Fruit fly (Drosophila melanogaster): Measurements from ENCODE around the gene nompB.

Gene nompB

dm6 chr2L:21589323-21589722, at the start of gene nompB:
TSS of gene nompB (minus strand) at chr2L:21589423.
- no peak for TF ChIP-seq gl (tag; optimal IDR thresholded peaks at IDR 0.05)
- no peak for TF ChIP-seq Pif1A (GFP tag; optimal IDR thresholded peaks at IDR 0.05)
- no peak for TF ChIP-seq Snoo (tag; optimal IDR thresholded peaks at IDR 0.05)
- no peak for TF ChIP-seq CG17806 (tag; optimal IDR thresholded peaks at IDR 0.05)
- TF ChIP-seq CG34367 (tag; optimal IDR thresholded peaks at IDR 0.05), result no peak
- no peak for TF ChIP-seq fd96Ca (GFP tag; IDR thresholded peaks at IDR 0.05)
- no peak for TF ChIP-seq CG32121 (GFP tag; IDR thresholded peaks at IDR 0.05)
- no peak for TF ChIP-seq CG9948 (tag; optimal IDR thresholded peaks at IDR 0.05)
- no peak for TF ChIP-seq CG8159 (tag; optimal IDR thresholded peaks at IDR 0.05)
- TF ChIP-seq CG12605 (GFP tag; IDR thresholded peaks at IDR 0.05), result no peak
- TF ChIP-seq Ets98B (GFP tag; IDR thresholded peaks at IDR 0.05), result no peak
- no peak for TF ChIP-seq EcR (GFP tag; optimal IDR thresholded peaks at IDR 0.05)
- no peak for TF ChIP-seq D1 (tag; optimal IDR thresholded peaks at IDR 0.05)
- no peak for TF ChIP-seq Pif1B (GFP tag; optimal IDR thresholded peaks at IDR 0.05)
- no peak for TF ChIP-seq CG8301 (tag; optimal IDR thresholded peaks at IDR 0.05)
- TF ChIP-seq CG15710 (tag; optimal IDR thresholded peaks at IDR 0.05), result no peak
- no peak for TF ChIP-seq CG4496 (GFP tag; IDR thresholded peaks at IDR 0.05)
- no peak for TF ChIP-seq CG14655 (GFP tag; optimal IDR thresholded peaks at IDR 0.05)

- no peak for TF ChIP-seq CG8301 (tag; optimal IDR thresholded peaks at IDR 0.05)
Measured at dm6 chr2L:21632909-21633308, 43.7 kb upstream of the nompB start.

- TF ChIP-seq D1 (tag; optimal IDR thresholded peaks at IDR 0.05), result peak; percentile 28
- TF ChIP-seq CG17806 (tag; optimal IDR thresholded peaks at IDR 0.05), result no peak
Measured at dm6 chr2L:21632032-21632587, 42.9 kb upstream of the nompB start, which contains the start of gene Ac3. TSS of gene Ac3 (plus strand) at chr2L:21632587.

dm6 chr2L:21630563-21630817, 41.3 kb upstream of the nompB start:
- TF ChIP-seq CG4496 (GFP tag; IDR thresholded peaks at IDR 0.05) (no peak), gl (tag; optimal IDR thresholded peaks at IDR 0.05) (no peak), fd96Ca (GFP tag; IDR thresholded peaks at IDR 0.05) (no peak), D1 (tag; optimal IDR thresholded peaks at IDR 0.05) (no peak), CG14655 (GFP tag; optimal IDR thresholded peaks at IDR 0.05) (no peak), rn (GFP tag; IDR thresholded peaks at IDR 0.05) (no peak), Pif1A (GFP tag; optimal IDR thresholded peaks at IDR 0.05) (no peak), CG17806 (tag; optimal IDR thresholded peaks at IDR 0.05) (no peak), Ets98B (GFP tag; IDR thresholded peaks at IDR 0.05) (no peak), Snoo (tag; optimal IDR thresholded peaks at IDR 0.05) (no peak), Pif1B (GFP tag; optimal IDR thresholded peaks at IDR 0.05) (no peak), CG13204 (GFP tag; optimal IDR thresholded peaks at IDR 0.05) (no peak), CG15710 (tag; optimal IDR thresholded peaks at IDR 0.05) (no peak), CG10348 (GFP tag; IDR thresholded peaks at IDR 0.05) (no peak), CG8159 (tag; optimal IDR thresholded peaks at IDR 0.05) (no peak), CG9948 (tag; optimal IDR thresholded peaks at IDR 0.05) (no peak), CG12605 (GFP tag; IDR thresholded peaks at IDR 0.05) (no peak)

- TF ChIP-seq Snoo (tag; optimal IDR thresholded peaks at IDR 0.05), result peak; percentile 48
- peak; percentile 28 for TF ChIP-seq CG34367 (tag; optimal IDR thresholded peaks at IDR 0.05)
- no peak for TF ChIP-seq rn (GFP tag; IDR thresholded peaks at IDR 0.05)
- TF ChIP-seq Pif1A (GFP tag; optimal IDR thresholded peaks at IDR 0.05), result peak; percentile 59
- TF ChIP-seq CG32121 (GFP tag; IDR thresholded peaks at IDR 0.05), result peak; percentile 20; the same call in 1 of the 2 replicates
- no peak for TF ChIP-seq CG13204 (GFP tag; optimal IDR thresholded peaks at IDR 0.05)
- TF ChIP-seq D1 (tag; optimal IDR thresholded peaks at IDR 0.05), result peak; percentile 62
- no peak for TF ChIP-seq CG15710 (tag; optimal IDR thresholded peaks at IDR 0.05)
- TF ChIP-seq Pif1B (GFP tag; optimal IDR thresholded peaks at IDR 0.05), result peak; percentile 38
- peak; percentile 0 for TF ChIP-seq CG9948 (tag; optimal IDR thresholded peaks at IDR 0.05)
- TF ChIP-seq fd96Ca (GFP tag; IDR thresholded peaks at IDR 0.05), result no peak
- TF ChIP-seq CG8159 (tag; optimal IDR thresholded peaks at IDR 0.05), result peak; percentile 12
- TF ChIP-seq CG17806 (tag; optimal IDR thresholded peaks at IDR 0.05), result peak; percentile 7
- TF ChIP-seq CG14655 (GFP tag; optimal IDR thresholded peaks at IDR 0.05), result peak; percentile 37
Measured at dm6 chr2L:21629814-21630562, 40.8 kb upstream of the nompB start, which contains the start of gene Df31. TSS of gene Df31 (minus strand) at chr2L:21629932.

- no peak for TF ChIP-seq Pif1B (GFP tag; optimal IDR thresholded peaks at IDR 0.05)
- no peak for TF ChIP-seq fd96Ca (GFP tag; IDR thresholded peaks at IDR 0.05)
- no peak for TF ChIP-seq CG10348 (GFP tag; IDR thresholded peaks at IDR 0.05)
- TF ChIP-seq CG4496 (GFP tag; IDR thresholded peaks at IDR 0.05), result 0 out of 3 replicates have a peak, but pooled peaks have one; percentile 24
- TF ChIP-seq CG15710 (tag; optimal IDR thresholded peaks at IDR 0.05), result no peak
- no peak for TF ChIP-seq Snoo (tag; optimal IDR thresholded peaks at IDR 0.05)
- no peak for TF ChIP-seq rn (GFP tag; IDR thresholded peaks at IDR 0.05)
- no peak for TF ChIP-seq gl (tag; optimal IDR thresholded peaks at IDR 0.05)
- no peak for TF ChIP-seq CG8159 (tag; optimal IDR thresholded peaks at IDR 0.05)
- no peak for TF ChIP-seq Pif1A (GFP tag; optimal IDR thresholded peaks at IDR 0.05)
- TF ChIP-seq D1 (tag; optimal IDR thresholded peaks at IDR 0.05), result no peak
- no peak for TF ChIP-seq CG9948 (tag; optimal IDR thresholded peaks at IDR 0.05)
- TF ChIP-seq CG8301 (tag; optimal IDR thresholded peaks at IDR 0.05), result no peak
- no peak for TF ChIP-seq CG34367 (tag; optimal IDR thresholded peaks at IDR 0.05)
- TF ChIP-seq CG17806 (tag; optimal IDR thresholded peaks at IDR 0.05), result no peak
- TF ChIP-seq CG32121 (GFP tag; IDR thresholded peaks at IDR 0.05), result peak; percentile 26; the same call in 1 of the 2 replicates
- no peak for TF ChIP-seq EcR (GFP tag; optimal IDR thresholded peaks at IDR 0.05)
- no peak for TF ChIP-seq CG14655 (GFP tag; optimal IDR thresholded peaks at IDR 0.05)
- TF ChIP-seq Ets98B (GFP tag; IDR thresholded peaks at IDR 0.05), result peak; percentile 48
- TF ChIP-seq CG13204 (GFP tag; optimal IDR thresholded peaks at IDR 0.05), result peak; percentile 31
- no peak for TF ChIP-seq CG12605 (GFP tag; IDR thresholded peaks at IDR 0.05)
Measured at dm6 chr2L:21629149-21629813, 40.1 kb upstream of the nompB start.

Measured in whole organism, pupa.